Worm (Caenorhabditis elegans) whole organism, L3 larva: Measurements from ENCODE around the gene slcr-46.3.

Experiments
- lin-39 ChIP-seq: fragments of 150-350 bp; optimal IDR thresholded peaks from 2 replicates; lab custom pipeline; 2018; ENCODE audit warnings: missing biosample characterization, missing genetic modification reagents, missing genetic modification characterization
- nhr-12 ChIP-seq: fragments of 150-350 bp; optimal IDR thresholded peaks from 2 replicates; lab custom pipeline; 2014; ENCODE audit warnings: missing biosample characterization, missing genetic modification characterization

ce11 chrV:9696715-9697114 is 27.2 kb downstream of the slcr-46.3 start, which contains the start of gene her-1:
- TF ChIP-seq lin-39 (tag; lab: Kevin White, UChicago) = no peak
- TF ChIP-seq nhr-12 (tag; lab: Kevin White, UChicago) = no peak
